Fruit fly (Drosophila melanogaster) whole organism, larva: ENCODE data around the gene CG8301.
A peak's percentile ranks its signal among the peaks of the same experiment; 100 is the strongest.

ENCODE experiments used
- noc ChIP-seq: fragments of 200-800 bp; sonication (Bioruptor generic); optimal IDR thresholded peaks from 3 replicates; lab custom pipeline; 2019; ENCODE audit warnings: missing biosample characterization, mild to moderate bottlenecking, missing genetic modification characterization, moderate library complexity

The CG8301 gene

DNA sequence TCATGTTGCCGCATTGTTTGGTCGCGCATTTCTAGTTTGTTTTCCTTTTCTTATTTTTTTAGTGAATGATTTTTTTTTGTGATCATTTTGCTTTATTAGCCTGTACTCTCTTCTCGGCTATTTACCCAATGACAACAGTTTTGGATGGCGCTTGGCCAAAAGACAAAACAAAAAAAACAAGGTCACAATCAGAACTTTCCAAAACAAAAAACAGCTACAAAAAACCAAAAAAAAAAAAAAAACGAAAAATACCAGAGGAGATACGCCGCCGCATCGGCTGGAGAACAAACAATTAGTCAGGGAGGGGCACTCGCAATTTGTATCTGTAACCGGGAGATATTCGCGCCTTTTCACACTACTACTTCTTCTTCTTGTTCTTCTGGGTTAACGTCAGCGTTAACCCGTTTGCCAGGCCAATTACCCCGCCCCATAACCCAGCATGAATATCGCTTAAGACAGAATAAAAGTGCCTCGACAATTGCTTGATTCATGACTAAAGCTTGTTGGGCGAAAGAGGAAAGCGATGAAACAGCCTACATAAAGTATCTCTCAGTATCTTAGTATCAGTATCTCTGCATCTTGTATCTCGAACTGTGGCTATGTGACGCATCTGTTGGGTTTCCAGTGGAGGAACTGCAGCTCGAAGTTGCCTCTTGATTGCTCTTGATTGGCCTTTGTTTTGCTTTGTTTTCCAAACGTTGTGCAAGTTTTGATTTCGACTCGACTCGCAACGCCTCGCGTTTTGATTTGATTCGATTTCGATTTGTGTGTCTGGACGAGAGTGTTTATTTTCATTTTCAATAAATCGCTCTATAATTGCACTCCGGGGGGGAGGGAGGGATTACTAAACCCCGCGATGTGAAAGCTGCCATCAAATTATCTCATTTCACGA is 26.1 kb downstream of the CG8301 start:
- no peak for TF ChIP-seq noc (tag; lab: Kevin White, UChicago)

DNA sequence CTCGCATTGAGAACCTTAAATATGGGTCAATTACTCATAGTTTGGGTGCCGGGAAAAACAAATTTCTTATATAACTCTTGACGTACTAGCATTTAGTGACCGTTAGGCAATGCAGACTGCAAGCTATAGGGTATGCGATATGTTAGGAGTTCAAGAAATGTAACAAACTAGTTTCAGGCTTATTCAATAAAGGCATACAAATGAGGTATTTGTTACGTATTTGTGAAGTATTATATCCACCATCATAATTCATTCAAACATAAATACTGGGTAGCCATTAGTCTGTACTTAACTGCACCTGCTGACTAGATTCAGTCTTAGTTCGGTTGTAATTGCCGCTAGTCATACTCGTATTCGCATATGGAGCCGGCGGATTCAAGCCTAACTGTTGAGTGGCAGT is 27.1 kb downstream of the CG8301 start:
- no peak for TF ChIP-seq noc (tag; lab: Kevin White, UChicago)

DNA sequence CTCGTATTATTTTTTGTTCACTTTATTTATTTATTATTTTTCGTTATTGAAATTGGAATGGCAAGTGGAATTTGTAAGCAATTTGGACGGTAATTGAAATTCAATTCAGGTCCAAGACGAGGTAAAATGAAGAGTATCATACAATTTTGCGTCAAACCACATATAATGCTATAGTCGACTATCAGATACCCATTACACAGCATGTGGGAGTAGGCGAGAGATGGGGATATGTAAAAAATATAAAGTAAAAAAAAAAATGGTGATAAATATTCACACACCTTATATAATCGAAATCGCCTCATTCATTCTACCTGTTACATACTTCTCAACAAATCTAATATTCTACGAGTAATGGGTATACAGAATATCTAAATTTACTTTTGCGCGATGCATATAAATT is 31.1 kb downstream of the CG8301 start:
- peak; percentile 33 for TF ChIP-seq noc (tag; lab: Kevin White, UChicago)

DNA sequence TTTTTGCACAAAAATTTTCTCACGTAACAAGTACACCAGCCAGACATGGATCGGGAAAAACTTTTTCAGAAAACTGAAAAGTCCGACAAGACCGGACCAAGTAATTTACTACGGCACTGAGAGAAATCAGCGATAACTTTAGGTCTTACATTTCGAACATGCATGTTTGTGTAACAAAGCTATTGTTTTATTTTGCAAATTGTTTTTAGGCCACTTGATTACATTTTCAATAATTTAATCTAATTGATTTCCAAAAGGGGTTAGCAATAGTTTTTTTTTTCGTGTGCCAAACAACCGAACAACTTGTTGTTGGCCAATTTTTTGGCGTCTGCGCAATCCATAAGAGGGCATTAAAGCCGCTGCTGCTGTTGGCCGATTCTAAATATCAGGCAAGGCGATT is 32.0 kb downstream of the CG8301 start:
- TF ChIP-seq noc (tag; lab: Kevin White, UChicago), result peak; percentile 39

DNA sequence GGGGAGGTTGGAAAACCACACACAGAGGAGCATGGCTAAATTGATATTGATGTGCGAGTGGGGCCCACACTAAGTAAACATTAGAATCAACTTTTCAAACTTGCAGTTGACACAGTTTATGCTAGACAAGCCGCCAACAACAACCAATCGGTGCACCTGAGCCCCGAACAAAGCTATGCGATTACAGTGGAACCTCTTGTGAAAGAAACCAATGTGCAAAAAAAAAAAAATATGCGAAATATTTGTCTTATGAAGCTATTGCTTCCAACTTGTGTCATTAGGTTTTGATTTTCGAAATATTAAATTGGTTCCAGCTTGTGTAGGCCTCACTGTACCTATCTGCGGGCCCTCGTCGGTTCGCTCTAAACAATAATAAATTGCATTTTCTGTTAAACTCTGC is 37.2 kb downstream of the CG8301 start:
- peak; percentile 60 for TF ChIP-seq noc (tag; lab: Kevin White, UChicago)

DNA sequence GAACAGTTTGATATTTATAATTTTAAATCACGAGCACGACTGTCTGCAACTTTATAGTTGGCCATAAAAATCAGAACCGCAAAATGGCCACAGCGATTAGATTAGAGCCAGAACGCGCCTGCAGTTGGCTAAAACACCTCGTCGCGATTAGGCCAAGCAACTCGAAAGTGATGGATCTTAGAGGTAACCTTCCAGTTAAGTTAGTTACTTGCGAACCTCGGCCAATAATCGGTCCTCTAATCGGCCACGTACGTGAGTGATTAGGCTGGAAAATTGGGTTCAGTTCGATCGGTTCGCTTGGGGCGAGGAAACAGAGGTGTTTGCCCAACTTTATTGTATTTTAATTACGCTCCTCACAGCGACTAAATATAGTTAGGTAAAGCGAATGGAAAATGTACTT is 39.2 kb downstream of the CG8301 start:
- TF ChIP-seq noc (tag; lab: Kevin White, UChicago), result peak; percentile 84

DNA sequence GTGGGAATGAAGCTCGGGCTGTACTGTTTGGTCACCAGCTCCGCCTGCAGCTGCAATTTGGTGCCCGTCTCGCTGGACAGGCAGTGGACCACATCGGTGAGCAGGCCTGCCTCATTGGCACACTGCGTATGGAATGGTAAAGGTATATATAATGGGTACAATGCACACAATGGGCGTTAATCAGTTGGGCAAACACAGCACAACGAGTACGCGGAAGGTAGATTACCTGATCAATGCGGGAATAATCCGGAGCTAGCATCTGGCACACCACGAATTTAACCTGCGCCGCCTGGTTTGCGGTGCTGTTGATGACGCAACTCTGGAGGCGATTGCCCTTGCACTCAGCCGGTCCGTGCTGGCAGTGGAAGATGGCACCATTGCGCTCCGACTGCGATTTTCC is 44.3 kb downstream of the CG8301 start:
- TF ChIP-seq noc (tag; lab: Kevin White, UChicago), result no peak

DNA sequence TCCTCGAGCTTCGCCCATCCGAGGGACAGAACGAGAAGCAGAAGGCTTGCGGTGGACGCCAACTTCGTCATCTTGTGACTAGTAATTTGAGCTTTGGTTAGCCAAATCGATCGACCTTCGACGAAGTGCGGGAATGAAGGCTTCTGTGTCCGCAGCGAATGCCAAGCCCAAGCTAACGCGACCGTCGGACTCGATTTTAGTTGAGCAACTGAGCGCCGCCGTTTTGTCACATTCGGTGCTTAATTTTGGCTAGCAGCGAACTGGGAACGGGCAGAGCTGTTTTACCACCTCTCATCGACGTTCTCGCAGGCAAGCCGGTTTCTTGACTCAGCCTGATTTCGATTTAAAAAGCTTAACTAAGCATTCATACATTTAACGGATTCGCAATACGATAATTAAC is 45.2 kb downstream of the CG8301 start:
- no peak for TF ChIP-seq noc (tag; lab: Kevin White, UChicago)

DNA sequence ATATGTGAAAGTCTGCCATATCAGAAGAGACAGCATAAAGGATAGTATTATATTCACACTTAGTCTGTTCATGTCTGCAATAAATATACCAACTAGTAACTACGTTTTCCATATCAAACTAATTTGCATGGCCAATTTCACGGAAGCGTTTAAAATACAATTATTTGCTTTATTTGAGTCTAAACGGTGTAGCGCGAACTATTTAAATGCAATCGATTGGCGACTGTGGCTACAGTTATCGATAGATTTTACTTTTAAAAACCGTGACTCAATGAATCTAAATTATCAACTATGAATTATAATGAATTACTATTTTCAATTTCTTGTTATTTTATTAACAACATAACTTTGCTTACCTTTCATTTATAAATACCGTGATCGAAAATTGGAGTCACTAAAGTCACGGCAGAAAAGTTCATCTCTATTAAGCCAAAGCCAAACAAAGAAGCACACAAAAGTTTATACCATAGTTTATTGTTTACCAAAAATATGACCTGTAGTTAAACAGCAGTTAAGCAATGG is 45.8 kb downstream of the CG8301 start, which contains the start of the genes CG9427 and CG8319:
Gene CG9427, minus strand, starts transcription at position 51 of the 522 bp plus-strand sequence.
Gene CG8319, plus strand, starts transcription at position 442 of the 522 bp plus-strand sequence.
- peak; percentile 93 for TF ChIP-seq noc (tag; lab: Kevin White, UChicago)

DNA sequence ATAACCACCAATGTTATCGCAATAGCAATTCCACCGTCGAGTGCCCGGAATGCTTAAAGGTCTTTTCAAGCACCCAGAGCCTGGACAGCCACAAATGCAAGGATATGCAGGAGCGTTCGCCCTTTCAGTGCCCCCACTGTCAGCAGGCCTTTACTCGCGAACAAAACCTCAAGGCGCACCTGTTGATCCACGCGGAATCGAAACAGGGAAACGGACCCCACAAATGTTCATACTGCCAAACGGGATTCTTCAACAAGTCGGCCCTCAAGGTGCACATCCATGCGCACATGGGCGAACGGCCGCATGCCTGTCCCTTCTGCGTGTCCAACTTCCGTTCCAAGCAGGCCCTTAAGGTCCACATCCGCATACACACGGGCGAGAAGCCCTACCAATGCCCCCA is 46.9 kb downstream of the CG8301 start:
- no peak for TF ChIP-seq noc (tag; lab: Kevin White, UChicago)

DNA sequence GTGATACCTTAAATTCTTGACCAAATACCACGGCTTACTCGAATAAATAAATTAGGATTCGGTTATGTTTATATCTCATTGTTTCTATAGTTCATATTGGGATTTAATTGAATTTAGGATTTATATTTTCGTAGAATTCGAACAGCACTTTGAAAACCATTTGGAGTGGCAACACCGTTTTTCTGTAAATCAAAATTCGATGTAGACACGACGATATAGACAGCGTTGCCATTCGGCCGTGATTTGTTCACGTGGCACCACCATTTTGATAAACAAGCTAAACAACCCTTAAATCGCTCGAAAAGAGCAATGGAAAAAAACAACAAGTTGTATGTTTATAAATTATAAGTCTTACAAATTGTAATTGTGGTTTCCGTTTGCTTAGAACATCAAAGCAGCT is 47.5 kb downstream of the CG8301 start:
- TF ChIP-seq noc (tag; lab: Kevin White, UChicago), result no peak

DNA sequence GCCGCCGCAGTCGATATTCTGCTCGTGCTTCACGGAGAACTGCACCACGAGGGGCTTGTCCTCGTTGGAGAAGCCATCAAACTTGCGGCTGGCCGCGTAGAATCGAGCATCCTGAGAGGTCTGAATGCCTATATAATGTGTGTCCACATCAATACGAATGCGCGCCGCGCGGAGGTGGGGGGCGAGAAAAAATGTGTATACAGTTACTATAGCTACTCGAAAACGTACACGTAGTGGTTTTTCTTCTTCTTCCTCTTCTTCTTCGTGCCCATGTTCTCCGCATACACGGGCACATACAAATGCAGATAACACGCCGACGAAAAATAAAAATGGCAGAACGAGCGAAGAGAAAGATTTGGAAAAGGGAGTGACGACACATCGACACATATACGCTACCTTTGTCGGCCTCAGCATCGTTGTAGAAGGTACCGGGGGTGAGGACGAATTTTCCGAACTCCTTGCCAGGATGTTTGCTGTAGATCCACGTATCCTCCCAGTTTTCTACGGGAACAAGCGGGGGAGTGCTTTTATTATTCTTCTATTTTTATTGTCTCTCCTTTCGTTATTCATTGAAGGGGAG is 49.0 kb downstream of the CG8301 start:
- no peak for TF ChIP-seq noc (tag; lab: Kevin White, UChicago)

DNA sequence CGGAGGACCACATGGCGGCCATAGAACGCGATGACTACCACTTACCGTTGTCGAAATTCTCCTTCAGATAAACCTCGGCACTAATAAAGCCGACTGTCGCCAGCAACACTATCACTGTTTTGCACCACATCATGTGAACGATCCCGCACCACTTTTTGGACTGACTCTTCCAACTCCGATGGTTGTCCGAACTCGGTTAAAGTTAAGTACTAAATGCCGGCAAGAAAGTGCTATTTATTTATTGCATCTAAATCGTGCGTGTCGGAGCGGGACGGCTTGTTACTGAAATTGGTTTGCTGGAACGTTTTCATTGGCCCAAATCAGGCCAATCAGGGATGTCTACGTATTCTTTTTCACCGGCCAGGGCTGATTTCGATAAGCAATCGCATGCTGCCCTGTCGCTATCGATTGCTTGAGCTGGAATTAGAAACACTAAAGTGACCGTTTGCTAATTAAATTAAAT is 49.6 kb downstream of the CG8301 start, which contains the start of gene Calr:
Gene Calr, minus strand, starts transcription at position 219 of the 463 bp plus-strand sequence.
- peak; percentile 50 for TF ChIP-seq noc (tag; lab: Kevin White, UChicago)

DNA sequence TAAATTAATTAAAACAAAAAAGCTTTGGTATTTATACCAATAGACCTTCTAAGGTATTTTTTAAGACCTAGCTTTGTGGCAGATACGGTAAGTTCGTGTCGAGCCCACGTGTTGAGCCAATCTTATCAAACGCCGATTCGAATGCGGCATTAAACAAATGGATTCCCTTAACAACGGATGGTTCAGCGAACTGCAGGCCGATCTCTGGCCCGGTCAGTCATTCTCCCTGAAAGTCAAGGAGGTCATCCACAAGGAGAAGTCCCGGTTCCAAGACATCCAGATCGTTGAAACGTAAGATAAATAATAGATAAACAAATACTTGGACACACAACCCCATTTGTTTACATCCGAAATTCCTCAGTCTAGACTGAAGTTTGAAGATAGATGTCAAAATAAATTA is 50.5 kb downstream of the CG8301 start, which contains the start of gene SpdS:
Gene SpdS, plus strand, starts transcription at position 78 of the 400 bp plus-strand sequence.
- TF ChIP-seq noc (tag; lab: Kevin White, UChicago), result no peak

DNA sequence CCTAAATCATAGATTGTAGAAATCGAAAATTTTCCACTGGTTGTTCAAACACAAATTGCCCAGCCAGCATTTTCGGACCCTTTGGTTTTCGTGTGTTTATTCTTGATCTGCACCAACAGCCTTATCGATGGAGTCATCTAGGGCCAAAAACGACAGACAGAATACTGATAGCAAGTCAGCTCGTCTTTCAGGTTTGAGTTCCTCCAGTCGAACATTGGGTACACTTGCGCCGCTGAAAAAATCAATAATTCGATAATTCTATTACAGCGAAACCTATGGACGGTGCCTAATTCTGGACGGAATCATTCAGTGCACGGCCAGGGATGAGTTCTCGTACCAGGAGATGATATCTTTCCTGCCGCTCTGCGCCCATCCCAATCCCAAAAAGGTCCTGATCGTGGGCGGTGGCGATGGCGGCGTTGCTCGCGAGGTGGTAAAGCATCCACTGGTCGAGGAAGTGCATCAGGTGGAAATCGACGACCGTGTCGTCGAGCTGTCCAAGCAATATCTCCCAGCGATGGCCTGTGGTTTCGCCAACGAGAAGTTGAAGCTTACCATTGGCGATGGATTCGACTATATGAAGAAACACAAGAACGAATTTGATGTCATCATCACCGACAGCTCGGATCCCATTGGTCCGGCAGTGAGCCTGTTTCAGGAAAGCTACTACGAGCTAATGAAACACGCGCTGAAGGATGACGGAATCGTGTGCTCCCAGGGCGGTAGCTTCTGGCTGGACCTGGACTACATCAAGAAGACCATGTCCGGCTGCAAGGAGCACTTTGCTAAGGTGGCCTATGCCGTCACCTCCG is 51.2 kb downstream of the CG8301 start:
- TF ChIP-seq noc (tag; lab: Kevin White, UChicago), result no peak
